ENCODE assay signal across 3 worm cellular contexts in genomic region chrII:10389038-10389437, ce11.
TF ChIP-seq lines count a peak whose summit lies in the region.

No protein-coding gene starts in this region.

TF ChIP-seq in whole organism, L1 larva, 84 proteins besides CTCF, POLR2A, EP300 and RAD21 (continued from another document):
- TF ChIP-seq hlh-17 (GFP tag; optimal IDR thresholded peaks at IDR 0.05; lab: Kevin White, UChicago; ENCODE audit: borderline replicate concordance) (no peak), lin-35 (GFP tag; optimal IDR thresholded peaks at IDR 0.05; lab: Kevin White, UChicago) (peak in 1 of 2 experiments; percentile 80), fkh-4 (tag; optimal IDR thresholded peaks at IDR 0.05; lab: Kevin White, UChicago; ENCODE audit: borderline replicate concordance) (no peak), rnt-1 (tag; optimal IDR thresholded peaks at IDR 0.05; lab: Kevin White, UChicago) (peak; percentile 35), unc-130 (tag; optimal IDR thresholded peaks at IDR 0.05; lab: Kevin White, UChicago) (peak; percentile 26), mdl-1 (tag; optimal IDR thresholded peaks at IDR 0.05; lab: Kevin White, UChicago) (peak in 1 of 2 experiments; percentile 82), unc-30 (tag; optimal IDR thresholded peaks at IDR 0.05; lab: Kevin White, UChicago) (no peak), F16B12.6 (tag; optimal IDR thresholded peaks at IDR 0.05; lab: Kevin White, UChicago) (no peak), nhr-47 (tag; optimal IDR thresholded peaks at IDR 0.05; lab: Kevin White, UChicago) (peak; percentile 19), blmp-1 (tag; optimal IDR thresholded peaks at IDR 0.05; lab: Kevin White, UChicago) (peak; percentile 80), sptf-1 (tag; optimal IDR thresholded peaks at IDR 0.05; lab: Kevin White, UChicago) (no peak), snpc-4 (tag; optimal IDR thresholded peaks at IDR 0.05; lab: Kevin White, UChicago) (peak; percentile 2), isw-1 (GFP tag; IDR thresholded peaks at IDR 0.05; lab: Robert Waterston, UW) (no peak), dpl-1 (GFP tag; optimal IDR thresholded peaks at IDR 0.05; lab: Kevin White, UChicago) (peak in 2 of 3 experiments; percentile 11 to 29), nhr-71 (tag; optimal IDR thresholded peaks at IDR 0.05; lab: Kevin White, UChicago) (peak; percentile 77), pqm-1 (tag; optimal IDR thresholded peaks at IDR 0.05; lab: Kevin White, UChicago) (no peak), lin-14 (GFP tag; optimal IDR thresholded peaks at IDR 0.05; lab: Kevin White, UChicago) (peak; percentile 87), aha-1 (tag; optimal IDR thresholded peaks at IDR 0.05; lab: Kevin White, UChicago) (no peak), pax-3 (tag; optimal IDR thresholded peaks at IDR 0.05; lab: Kevin White, UChicago) (no peak), egl-27 (tag; optimal IDR thresholded peaks at IDR 0.05; lab: Kevin White, UChicago) (no peak)

TF ChIP-seq in whole organism, L4 larva, 104 proteins besides CTCF, POLR2A, EP300 and RAD21 (continued from another document):
- TF ChIP-seq lin-29 (GFP tag; IDR thresholded peaks at IDR 0.05; lab: Robert Waterston, UW) (peak; percentile 52; the same call in 1 of the 2 replicates), Y48G9A.11 (GFP tag; IDR thresholded peaks at IDR 0.05; lab: Robert Waterston, UW) (no peak), lin-38 (GFP tag; IDR thresholded peaks at IDR 0.05; lab: Robert Waterston, UW) (peak; percentile 25), nhr-237 (tag; optimal IDR thresholded peaks at IDR 0.05; lab: Kevin White, UChicago) (no peak), daf-8 (GFP tag; IDR thresholded peaks at IDR 0.05; lab: Robert Waterston, UW) (no peak), php-3 (GFP tag; IDR thresholded peaks at IDR 0.05; lab: Robert Waterston, UW) (no peak), mdt-29 (GFP tag; IDR thresholded peaks at IDR 0.05; lab: Robert Waterston, UW) (no peak), F37D6.2 (tag; optimal IDR thresholded peaks at IDR 0.05; lab: Kevin White, UChicago) (no peak), mxl-2 (GFP tag; conservative IDR thresholded peaks at IDR 0.05; lab: Robert Waterston, UW) (peak; percentile 71), madf-9 (GFP tag; conservative IDR thresholded peaks at IDR 0.05; lab: Robert Waterston, UW) (0 out of 2 replicates have a peak, but pooled peaks have one; percentile 31), lim-7 (GFP tag; IDR thresholded peaks at IDR 0.05; lab: Robert Waterston, UW) (no peak), F10B5.3 (tag; optimal IDR thresholded peaks at IDR 0.05; lab: Kevin White, UChicago) (no peak), Y105C5A.15 (GFP tag; IDR thresholded peaks at IDR 0.05; lab: Robert Waterston, UW) (no peak), sdz-12 (GFP tag; optimal IDR thresholded peaks at IDR 0.05; lab: Kevin White, UChicago) (no peak), lin-13 (GFP tag; optimal IDR thresholded peaks at IDR 0.05; lab: Kevin White, UChicago) (no peak), ceh-62 (tag; optimal IDR thresholded peaks at IDR 0.05; lab: Kevin White, UChicago) (no peak), nhr-25 (tag; optimal IDR thresholded peaks at IDR 0.05; lab: Kevin White, UChicago; ENCODE audit: borderline replicate concordance, insufficient read depth) (peak; percentile 78), saeg-2 (GFP tag; IDR thresholded peaks at IDR 0.05; lab: Robert Waterston, UW) (0 out of 2 replicates have a peak, but pooled peaks have one; percentile 71), R02D3.7 (tag; optimal IDR thresholded peaks at IDR 0.05; lab: Kevin White, UChicago) (no peak), ZK337.2 (GFP tag; IDR thresholded peaks at IDR 0.05; lab: Robert Waterston, UW) (no peak), mes-2 (tag; optimal IDR thresholded peaks at IDR 0.05; lab: Kevin White, UChicago; ENCODE audit: poor library complexity, severe bottlenecking) (peak; percentile 63), egl-43 (GFP tag; IDR thresholded peaks at IDR 0.05; lab: Robert Waterston, UW) (no peak), daf-12 (tag; optimal IDR thresholded peaks at IDR 0.05; lab: Kevin White, UChicago) (no peak), ces-1 (GFP tag; optimal IDR thresholded peaks at IDR 0.05; lab: Kevin White, UChicago) (no peak), ztf-11 (tag; optimal IDR thresholded peaks at IDR 0.05; lab: Kevin White, UChicago) (no peak), arid-1 (GFP tag; conservative IDR thresholded peaks at IDR 0.05; lab: Robert Waterston, UW) (no peak), Y5F2A.4 (GFP tag; optimal IDR thresholded peaks at IDR 0.05; lab: Kevin White, UChicago) (no peak), nhr-77 (tag; optimal IDR thresholded peaks at IDR 0.05; lab: Kevin White, UChicago) (peak; percentile 63), nhr-28 (tag; optimal IDR thresholded peaks at IDR 0.05; lab: Kevin White, UChicago) (peak; percentile 88), lin-39 (tag; optimal IDR thresholded peaks at IDR 0.05; lab: Kevin White, UChicago) (no peak), zag-1 (tag; optimal IDR thresholded peaks at IDR 0.05; lab: Kevin White, UChicago) (no peak), egl-27 (tag; optimal IDR thresholded peaks at IDR 0.05; lab: Kevin White, UChicago) (no peak), unc-39 (tag; optimal IDR thresholded peaks at IDR 0.05; lab: Kevin White, UChicago) (no peak), daf-16 (GFP tag; optimal IDR thresholded peaks at IDR 0.05; lab: Kevin White, UChicago) (no peak), daf-16 (tag; optimal IDR thresholded peaks at IDR 0.05; lab: Kevin White, UChicago) (peak; percentile 79), mxl-3 (GFP tag; optimal IDR thresholded peaks at IDR 0.05; lab: Kevin White, UChicago) (peak; percentile 93), ceh-44 (GFP tag; IDR thresholded peaks at IDR 0.05; lab: Robert Waterston, UW) (no peak), zfp-2 (tag; optimal IDR thresholded peaks at IDR 0.05; lab: Kevin White, UChicago) (no peak), ceh-32 (tag; optimal IDR thresholded peaks at IDR 0.05; lab: Kevin White, UChicago; ENCODE audit: poor library complexity) (no peak), set-16 (GFP tag; IDR thresholded peaks at IDR 0.05; lab: Robert Waterston, UW) (no peak), dve-1 (tag; optimal IDR thresholded peaks at IDR 0.05; lab: Kevin White, UChicago; ENCODE audit: insufficient read depth) (peak; percentile 93), daf-19 (GFP tag; conservative IDR thresholded peaks at IDR 0.05; lab: Robert Waterston, UW) (no peak), lsy-2 (tag; optimal IDR thresholded peaks at IDR 0.05; lab: Kevin White, UChicago) (peak in 1 of 2 experiments; percentile 75), hlh-11 (tag; optimal IDR thresholded peaks at IDR 0.05; lab: Kevin White, UChicago) (peak; percentile 96), nhr-10 (tag; optimal IDR thresholded peaks at IDR 0.05; lab: Kevin White, UChicago) (peak; percentile 45), zfp-3 (GFP tag; conservative IDR thresholded peaks at IDR 0.05; lab: Robert Waterston, UW) (0 out of 2 replicates have a peak, but pooled peaks have one; percentile 15), mep-1 (tag; optimal IDR thresholded peaks at IDR 0.05; lab: Kevin White, UChicago) (peak; percentile 79), duxl-1 (tag; optimal IDR thresholded peaks at IDR 0.05; lab: Kevin White, UChicago; ENCODE audit: poor library complexity) (no peak), ceh-20 (GFP tag; IDR thresholded peaks at IDR 0.05; lab: Robert Waterston, UW) (peak; percentile 78), F44E2.7 (GFP tag; IDR thresholded peaks at IDR 0.05; lab: Robert Waterston, UW) (no peak)

TF ChIP-seq in whole organism, young adult, 124 proteins besides CTCF, POLR2A, EP300 and RAD21 (continued from another document):
- TF ChIP-seq F52B5.7 (tag; optimal IDR thresholded peaks at IDR 0.05; lab: Kevin White, UChicago) (no peak), Y67H2A.10 (GFP tag; conservative IDR thresholded peaks at IDR 0.05; lab: Robert Waterston, UW) (no peak), dpl-1 (GFP tag; optimal IDR thresholded peaks at IDR 0.05; lab: Kevin White, UChicago) (no peak), die-1 (tag; optimal IDR thresholded peaks at IDR 0.05; lab: Kevin White, UChicago) (peak; percentile 65), snpc-1.3 (tag; optimal IDR thresholded peaks at IDR 0.05; lab: Kevin White, UChicago; ENCODE audit: insufficient read depth) (no peak), lag-1 (GFP tag; IDR thresholded peaks at IDR 0.05; lab: Robert Waterston, UW) (no peak), zim-3 (tag; optimal IDR thresholded peaks at IDR 0.05; lab: Kevin White, UChicago) (no peak), B0336.3 (GFP tag; IDR thresholded peaks at IDR 0.05; lab: Robert Waterston, UW) (peak; percentile 49; the same call in 1 of the 2 replicates), tlf-1 (GFP tag; optimal IDR thresholded peaks at IDR 0.05; lab: Kevin White, UChicago) (peak; percentile 8), tbp1 (GFP tag; optimal IDR thresholded peaks at IDR 0.05; lab: Kevin White, UChicago) (peak; percentile 18), rcor-1 (GFP tag; IDR thresholded peaks at IDR 0.05; lab: Robert Waterston, UW) (0 out of 2 replicates have a peak, but pooled peaks have one; percentile 6), mes-4 (tag; optimal IDR thresholded peaks at IDR 0.05; lab: Kevin White, UChicago) (no peak), ama-1 (optimal IDR thresholded peaks at IDR 0.05; lab: Kevin White, UChicago) (no peak), ama-1 (GFP tag; optimal IDR thresholded peaks at IDR 0.05; lab: Kevin White, UChicago) (no peak), ztf-18 (tag; optimal IDR thresholded peaks at IDR 0.05; lab: Kevin White, UChicago) (no peak), B0019.2 (GFP tag; conservative IDR thresholded peaks at IDR 0.05; lab: Robert Waterston, UW) (no peak), lin-35 (GFP tag; optimal IDR thresholded peaks at IDR 0.05; lab: Kevin White, UChicago) (no peak), snpc-3.4 (tag; optimal IDR thresholded peaks at IDR 0.05; lab: Kevin White, UChicago) (no peak), ceh-40 (GFP tag; IDR thresholded peaks at IDR 0.05; lab: Robert Waterston, UW) (no peak), nhr-27 (tag; optimal IDR thresholded peaks at IDR 0.05; lab: Kevin White, UChicago) (no peak), nfyb-1 (GFP tag; IDR thresholded peaks at IDR 0.05; lab: Robert Waterston, UW) (peak; percentile 75; the same call in 1 of the 2 replicates), Y79H2A.3 (GFP tag; conservative IDR thresholded peaks at IDR 0.05; lab: Robert Waterston, UW) (no peak), Y95B8A.8 (GFP tag; IDR thresholded peaks at IDR 0.05; lab: Robert Waterston, UW) (no peak), snpc-1.1 (tag; optimal IDR thresholded peaks at IDR 0.05; lab: Kevin White, UChicago; ENCODE audit: insufficient read depth) (no peak), ceh-27 (GFP tag; optimal IDR thresholded peaks at IDR 0.05; lab: Kevin White, UChicago) (peak; percentile 65), F57A8.1 (GFP tag; optimal IDR thresholded peaks at IDR 0.05; lab: Kevin White, UChicago) (no peak), egl-44 (GFP tag; IDR thresholded peaks at IDR 0.05; lab: Robert Waterston, UW) (peak; percentile 66; the same call in 1 of the 2 replicates), F33H1.4 (GFP tag; IDR thresholded peaks at IDR 0.05; lab: Robert Waterston, UW) (no peak), madf-10 (tag; optimal IDR thresholded peaks at IDR 0.05; lab: Kevin White, UChicago) (peak; percentile 52), nhr-80 (tag; optimal IDR thresholded peaks at IDR 0.05; lab: Kevin White, UChicago) (peak; percentile 88), ccch-3 (GFP tag; optimal IDR thresholded peaks at IDR 0.05; lab: Kevin White, UChicago) (no peak), hlh-26 (GFP tag; conservative IDR thresholded peaks at IDR 0.05; lab: Robert Waterston, UW) (no peak), D2030.7 (GFP tag; IDR thresholded peaks at IDR 0.05; lab: Robert Waterston, UW) (no peak), ztf-6 (GFP tag; IDR thresholded peaks at IDR 0.05; lab: Robert Waterston, UW) (no peak), madf-3 (GFP tag; IDR thresholded peaks at IDR 0.05; lab: Robert Waterston, UW) (no peak)
